Fruit fly (Drosophila melanogaster): ENCODE results near the gene Ddc.

dm6 chr2L:19079742-19080141 lies 40.4 kb downstream of the Ddc start:
- TF ChIP-seq CG8478 (optimal IDR thresholded peaks at IDR 0.05): no peak
- TF ChIP-seq CTCF (optimal IDR thresholded peaks at IDR 0.05): no peak
